Worm (Caenorhabditis elegans) whole organism, mixed stage, embryonic: ENCODE results near the gene C23F12.9.

Source experiments
- ceh-39 ChIP-seq: fragments of 150-350 bp; optimal IDR thresholded peaks from 2 replicates; lab custom pipeline; 2014; ENCODE audit warnings: missing biosample characterization, missing genetic modification characterization
- elt-3 ChIP-seq: fragments of 150-350 bp; optimal IDR thresholded peaks from 2 replicates; lab custom pipeline; 2014; ENCODE audit warnings: missing biosample characterization, missing genetic modification characterization
- lsy-2 ChIP-seq: fragments of 150-350 bp; optimal IDR thresholded peaks from 2 replicates; lab custom pipeline; 2014; ENCODE audit warnings: missing biosample characterization, missing genetic modification characterization
- nhr-12 ChIP-seq: fragments of 150-350 bp; optimal IDR thresholded peaks from 2 replicates; lab custom pipeline; 2014; ENCODE audit warnings: missing biosample characterization, missing genetic modification characterization
- unc-62 ChIP-seq: fragments of 150-350 bp; optimal IDR thresholded peaks from 2 replicates; lab custom pipeline; 2014; ENCODE audit warnings: missing biosample characterization, missing genetic modification reagents, missing genetic modification characterization
- ztf-11 ChIP-seq: fragments of 150-350 bp; optimal IDR thresholded peaks from 2 replicates; lab custom pipeline; 2014; ENCODE audit warnings: missing biosample characterization, missing genetic modification characterization

DNA sequence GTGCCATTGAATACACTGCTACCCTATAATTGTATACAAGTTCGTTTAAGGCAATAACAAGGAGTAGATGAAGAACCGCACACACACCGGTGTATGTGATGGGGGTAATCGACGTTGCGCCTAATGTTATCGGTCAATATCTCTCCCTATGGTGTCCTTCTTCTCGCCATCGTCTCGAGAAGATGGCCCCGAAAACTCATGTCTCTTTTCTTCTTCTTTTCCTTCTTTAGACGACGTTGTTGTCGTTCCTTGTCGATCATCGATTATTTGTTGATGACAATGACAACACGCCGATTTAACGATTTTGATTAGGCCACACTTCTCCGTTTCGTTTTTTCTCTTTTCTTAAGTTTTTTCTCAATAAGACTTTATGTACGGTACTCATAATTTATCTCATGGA lies 15.3 kb downstream of the C23F12.9 start:
- TF ChIP-seq nhr-12 (no peak), elt-3 (tag; lab: Kevin White, UChicago) (no peak), lsy-2 (tag; lab: Kevin White, UChicago) (no peak), ztf-11 (tag; lab: Kevin White, UChicago) (no peak), ceh-39 (tag; lab: Kevin White, UChicago) (no peak), unc-62 (GFP tag; lab: Kevin White, UChicago) (no peak)
